Fruit fly (Drosophila melanogaster): ENCODE results near the gene Dnah3.
A peak's percentile ranks its signal among the peaks of the same experiment; 100 is the strongest.

Dnah3 gene

dm6 chr3L:4929781-4930180 lies 68.7 kb downstream of the Dnah3 start (continued):
- TF ChIP-seq so (GFP tag; IDR thresholded peaks at IDR 0.05) (0 out of 3 replicates have a peak, but pooled peaks have one; percentile 22), klu (GFP tag; IDR thresholded peaks at IDR 0.05) (no peak), Ptx1 (GFP tag; IDR thresholded peaks at IDR 0.05) (0 out of 2 replicates have a peak, but pooled peaks have one; percentile 10), Oli (tag; optimal IDR thresholded peaks at IDR 0.05) (peak; percentile 6), CG11504 (tag; optimal IDR thresholded peaks at IDR 0.05) (peak; percentile 24), CG5180 (GFP tag; optimal IDR thresholded peaks at IDR 0.05) (no peak), lab (GFP tag; optimal IDR thresholded peaks at IDR 0.05) (peak; percentile 22), sens (GFP tag) (peak; percentile 68), CG11247 (GFP tag; IDR thresholded peaks at IDR 0.05) (no peak), ap (GFP tag; IDR thresholded peaks at IDR 0.05) (no peak), Eip74EF (GFP tag; optimal IDR thresholded peaks at IDR 0.05) (no peak), CoRest (tag; optimal IDR thresholded peaks at IDR 0.05) (peak; percentile 25), CG18764 (GFP tag; optimal IDR thresholded peaks at IDR 0.05) (no peak), dan (GFP tag; IDR thresholded peaks at IDR 0.05) (no peak), Six4 (GFP tag; optimal IDR thresholded peaks at IDR 0.05) (no peak), CG6689 (GFP tag; IDR thresholded peaks at IDR 0.05) (0 out of 2 replicates have a peak, but pooled peaks have one; percentile 12), CG30403 (GFP tag; optimal IDR thresholded peaks at IDR 0.05) (peak; percentile 22), CG9727 (GFP tag; optimal IDR thresholded peaks at IDR 0.05) (peak; percentile 7), Med (GFP tag) (peak; percentile 66), CG8281 (tag; optimal IDR thresholded peaks at IDR 0.05) (no peak), Hsf (GFP tag; optimal IDR thresholded peaks at IDR 0.05) (peak; percentile 12), CG9876 (GFP tag; optimal IDR thresholded peaks at IDR 0.05) (no peak), CG14014 (GFP tag; IDR thresholded peaks at IDR 0.05) (0 out of 2 replicates have a peak, but pooled peaks have one; percentile 8), CG12071 (GFP tag; optimal IDR thresholded peaks at IDR 0.05) (no peak), CG8388 (GFP tag; optimal IDR thresholded peaks at IDR 0.05) (peak; percentile 1), lmd (GFP tag; IDR thresholded peaks at IDR 0.05) (no peak), pb (GFP tag; optimal IDR thresholded peaks at IDR 0.05) (no peak), CG7271 (tag; optimal IDR thresholded peaks at IDR 0.05) (no peak), CG9215 (GFP tag; IDR thresholded peaks at IDR 0.05) (peak; percentile 19; the same call in 1 of the 2 replicates), nmo (GFP tag; optimal IDR thresholded peaks at IDR 0.05) (peak; percentile 19), CG31441 (GFP tag; IDR thresholded peaks at IDR 0.05) (0 out of 2 replicates have a peak, but pooled peaks have one; percentile 26), ranshi (GFP tag; IDR thresholded peaks at IDR 0.05) (no peak), Rfx (GFP tag; IDR thresholded peaks at IDR 0.05) (0 out of 2 replicates have a peak, but pooled peaks have one; percentile 23), CG18599 (GFP tag; optimal IDR thresholded peaks at IDR 0.05) (peak; percentile 43), CG31224 (GFP tag; IDR thresholded peaks at IDR 0.05) (no peak), H2.0 (GFP tag; IDR thresholded peaks at IDR 0.05) (peak; percentile 35; the same call in 1 of the 2 replicates), Blimp-1 (GFP tag; optimal IDR thresholded peaks at IDR 0.05) (peak; percentile 17), dmrt99B (tag; optimal IDR thresholded peaks at IDR 0.05) (peak; percentile 7), CG16863 (GFP tag; optimal IDR thresholded peaks at IDR 0.05) (no peak), prd (optimal IDR thresholded peaks at IDR 0.05) (no peak), prd (GFP tag; IDR thresholded peaks at IDR 0.05) (peak; percentile 26; the same call in 1 of the 3 replicates), row (GFP tag; IDR thresholded peaks at IDR 0.05) (peak; percentile 56; the same call in 2 of the 3 replicates), CG16813 (GFP tag; IDR thresholded peaks at IDR 0.05; ENCODE audit: partially characterized antibody) (no peak), Atf6 (GFP tag; IDR thresholded peaks at IDR 0.05) (no peak; the same call in 1 of the 2 replicates), ttk (GFP tag; IDR thresholded peaks at IDR 0.05) (0 out of 2 replicates have a peak, but pooled peaks have one; percentile 22), ems (GFP tag; optimal IDR thresholded peaks at IDR 0.05) (no peak), az2 (GFP tag; optimal IDR thresholded peaks at IDR 0.05) (peak; percentile 0), CG7556 (GFP tag; optimal IDR thresholded peaks at IDR 0.05) (peak; percentile 23), Hmr (GFP tag; optimal IDR thresholded peaks at IDR 0.05) (peak; percentile 19), CG7839 (tag; optimal IDR thresholded peaks at IDR 0.05) (peak; percentile 26)

Data from whole organism, embryonic.